Worm (Caenorhabditis elegans) whole organism, L4 larva: ENCODE measurements around the gene dgk-2.

Source experiments
- F37D6.2 ChIP-seq: sonication (generic microtip); optimal IDR thresholded peaks from 2 replicates; lab custom pipeline; 2016; ENCODE audit warnings: mild to moderate bottlenecking, missing genetic modification characterization, missing compliant biosample characterization
- attf-4 ChIP-seq: sonication (generic microtip); optimal IDR thresholded peaks from 3 replicates; lab custom pipeline; 2017; ENCODE audit warnings: missing biosample characterization, missing genetic modification characterization
- fkh-10 ChIP-seq: fragments of 150-350 bp; optimal IDR thresholded peaks from 2 replicates; lab custom pipeline; 2014; ENCODE audit warnings: missing biosample characterization, missing genetic modification reagents, missing genetic modification characterization
- lin-1 ChIP-seq: fragments of 200-800 bp; sonication (Bioruptor generic); IDR thresholded peaks from 2 replicates; pipeline ENCODE4 v1.3.6; 2022; ENCODE audit warnings: missing genetic modification reagents, missing genetic modification characterization, missing compliant biosample characterization
- lin-15B ChIP-seq: fragments of 150-350 bp; sonication (generic microtip); optimal IDR thresholded peaks from 3 replicates; lab custom pipeline; 2014; ENCODE audit warnings: missing biosample characterization, missing genetic modification characterization
- unc-130 ChIP-seq: sonication (generic microtip); optimal IDR thresholded peaks from 2 replicates; lab custom pipeline; 2016; ENCODE audit warnings: missing genetic modification reagents, missing genetic modification characterization, missing compliant biosample characterization
- zip-11 ChIP-seq: fragments of 200-800 bp; sonication (Bioruptor generic); IDR thresholded peaks from 2 replicates; pipeline ENCODE4 v1.3.6; 2022; ENCODE audit warnings: missing genetic modification characterization, missing compliant biosample characterization

DNA sequence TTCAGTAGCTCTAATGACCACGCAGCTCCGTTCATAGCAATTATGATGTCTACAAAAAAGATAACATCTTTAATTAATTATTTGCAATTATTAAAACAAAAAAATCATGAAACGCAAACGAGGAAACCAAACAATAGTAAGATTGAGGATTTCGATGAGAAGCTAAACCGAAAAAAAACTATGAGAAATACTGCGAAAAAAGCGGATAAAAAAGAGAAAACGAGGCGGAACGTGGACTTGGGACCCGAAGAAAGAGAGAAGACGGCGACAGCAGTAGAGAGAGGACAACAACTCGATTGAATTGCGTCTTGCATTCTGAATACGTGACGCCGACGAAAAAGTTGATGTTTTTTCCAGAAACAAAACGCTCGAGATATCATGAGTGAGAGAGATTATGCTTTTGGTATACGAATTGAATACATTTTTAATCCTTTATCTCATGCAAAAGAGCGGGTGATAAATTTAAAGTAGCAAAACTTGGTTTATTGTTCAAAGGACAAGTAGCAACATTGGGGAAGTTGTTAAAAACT lies 15.3 kb downstream of the dgk-2 start, which contains the start of gene ncr-1:
- TF ChIP-seq lin-1 (GFP tag; lab: Robert Waterston, UW) (no peak), F37D6.2 (tag; lab: Kevin White, UChicago) (no peak), attf-4 (no peak), unc-130 (GFP tag; lab: Kevin White, UChicago) (no peak), zip-11 (GFP tag; lab: Robert Waterston, UW) (no peak), lin-15B (no peak), fkh-10 (GFP tag; lab: Kevin White, UChicago) (peak; percentile 52)
